Worm (Caenorhabditis elegans) whole organism, early embryonic: ENCODE measurements around the gene K09H11.4.

Experiments used
- B0310.2 ChIP-seq: sonication (generic microtip); optimal IDR thresholded peaks from 2 replicates; lab custom pipeline; 2016; ENCODE audit warnings: mild to moderate bottlenecking, missing genetic modification characterization, missing compliant biosample characterization
- F13C5.2 ChIP-seq: sonication (generic microtip); optimal IDR thresholded peaks from 2 replicates; lab custom pipeline; 2017; ENCODE audit warnings: mild to moderate bottlenecking, missing genetic modification characterization, inconsistent platforms, missing compliant biosample characterization
- aly-1 ChIP-seq: sonication (generic microtip); optimal IDR thresholded peaks from 2 replicates; lab custom pipeline; 2016; ENCODE audit warnings: missing genetic modification characterization, missing compliant biosample characterization
- ama-1 ChIP-seq: fragments of 150-350 bp; optimal IDR thresholded peaks from 2 replicates; lab custom pipeline; 2014
- ceh-13 ChIP-seq: fragments of 200-800 bp; sonication (Bioruptor generic); optimal IDR thresholded peaks from 2 replicates; lab custom pipeline; 2018; ENCODE audit warnings: mild to moderate bottlenecking, missing genetic modification characterization, missing compliant biosample characterization
- ceh-36 ChIP-seq: sonication (generic microtip); optimal IDR thresholded peaks from 2 replicates; lab custom pipeline; 2016; ENCODE audit warnings: missing genetic modification characterization, inconsistent platforms, missing compliant biosample characterization
- ets-7 ChIP-seq: sonication (generic microtip); optimal IDR thresholded peaks from 2 replicates; lab custom pipeline; 2016; ENCODE audit warnings: missing genotype, missing genetic modification characterization, missing compliant biosample characterization
- flt-1 ChIP-seq: fragments of 200-800 bp; sonication (Bioruptor generic); IDR thresholded peaks from 2 replicates; pipeline ENCODE4 v1.3.6; 2022; ENCODE audit warnings: missing genetic modification characterization, missing compliant biosample characterization
- hmbx-1 ChIP-seq: sonication (generic microtip); optimal IDR thresholded peaks from 2 replicates; lab custom pipeline; 2016; ENCODE audit warnings: mild to moderate bottlenecking, missing genetic modification characterization, missing compliant biosample characterization
- hmg-4 ChIP-seq: fragments of 200-800 bp; sonication (Bioruptor generic); optimal IDR thresholded peaks from 2 replicates; lab custom pipeline; 2018; ENCODE audit warnings: mild to moderate bottlenecking, missing genetic modification characterization, missing compliant biosample characterization
- hnd-1 ChIP-seq: sonication (generic microtip); optimal IDR thresholded peaks from 2 replicates; lab custom pipeline; 2016; ENCODE audit warnings: missing genetic modification characterization, missing compliant biosample characterization
- pes-1 ChIP-seq: fragments of 200-800 bp; sonication (Bioruptor generic); IDR thresholded peaks from 2 replicates; pipeline ENCODE4 v1.3.6; 2022; ENCODE audit warnings: missing genetic modification reagents, missing genetic modification characterization, missing compliant biosample characterization
- scrt-1 ChIP-seq: fragments of 200-800 bp; sonication (Bioruptor generic); IDR thresholded peaks from 2 replicates; pipeline ENCODE4 v1.3.6; 2022; ENCODE audit warnings: missing genetic modification characterization, missing compliant biosample characterization
- sea-1 ChIP-seq: fragments of 200-800 bp; sonication (Bioruptor generic); conservative IDR thresholded peaks from 2 replicates; pipeline ENCODE4 v1.3.6; 2022; ENCODE audit warnings: missing genetic modification characterization, missing compliant biosample characterization
- tbx-11 ChIP-seq: fragments of 200-800 bp; sonication (Bioruptor generic); IDR thresholded peaks from 2 replicates; pipeline ENCODE4 v1.3.6; 2022; ENCODE audit warnings: missing genetic modification characterization, missing compliant biosample characterization
- tbx-37 ChIP-seq: fragments of 200-800 bp; sonication (Bioruptor generic); conservative IDR thresholded peaks from 2 replicates; pipeline ENCODE4 v1.3.6; 2022; ENCODE audit warnings: missing genetic modification reagents, missing genetic modification characterization, missing compliant biosample characterization
- tra-4 ChIP-seq: sonication (generic microtip); optimal IDR thresholded peaks from 2 replicates; lab custom pipeline; 2017; ENCODE audit warnings: missing genetic modification characterization, missing compliant biosample characterization

K09H11.4 gene

ce11 chrV:5699835-5700441, 26.4 kb downstream of the K09H11.4 start, which contains the start of gene clec-1:
Gene clec-1, plus strand, starts transcription at chrV:5700154.
- no peak for TF ChIP-seq hmbx-1 (tag; lab: Kevin White, UChicago)
- no peak for TF ChIP-seq pes-1 (GFP tag; lab: Robert Waterston, UW)
- TF ChIP-seq B0310.2 (tag; lab: Kevin White, UChicago), result no peak
- no peak for TF ChIP-seq hmg-4 (GFP tag; lab: Kevin White, UChicago)
- TF ChIP-seq ets-7 (tag; lab: Kevin White, UChicago), result no peak
- TF ChIP-seq tra-4 (tag; lab: Kevin White, UChicago), result no peak
- TF ChIP-seq tbx-37, result no peak
- TF ChIP-seq F13C5.2 (tag; lab: Kevin White, UChicago), result no peak
- no peak for TF ChIP-seq tbx-11
- no peak for TF ChIP-seq scrt-1
- no peak for TF ChIP-seq hnd-1
- no peak for TF ChIP-seq ceh-36 (tag; lab: Kevin White, UChicago)
- TF ChIP-seq ama-1 (lab: Kevin White, UChicago), result no peak
- TF ChIP-seq ceh-13, result no peak
- TF ChIP-seq aly-1 (tag; lab: Kevin White, UChicago), result no peak
- TF ChIP-seq flt-1, result no peak

ce11 chrV:5697581-5697980, 28.8 kb downstream of the K09H11.4 start:
- TF ChIP-seq tra-4 (tag; lab: Kevin White, UChicago), result no peak
- no peak for TF ChIP-seq tbx-37
- TF ChIP-seq hnd-1, result no peak
- TF ChIP-seq ceh-13, result no peak
- TF ChIP-seq hmg-4 (GFP tag; lab: Kevin White, UChicago), result no peak

ce11 chrV:5696177-5696576, 30.2 kb downstream of the K09H11.4 start:
- TF ChIP-seq B0310.2 (tag; lab: Kevin White, UChicago) (no peak), F13C5.2 (tag; lab: Kevin White, UChicago) (no peak), tra-4 (tag; lab: Kevin White, UChicago) (no peak), ceh-13 (no peak), hmbx-1 (tag; lab: Kevin White, UChicago) (no peak), ama-1 (lab: Kevin White, UChicago) (no peak), flt-1 (no peak), pes-1 (GFP tag; lab: Robert Waterston, UW) (no peak), ets-7 (tag; lab: Kevin White, UChicago) (no peak), hnd-1 (no peak)

- TF ChIP-seq ama-1 (lab: Kevin White, UChicago) (no peak), tra-4 (tag; lab: Kevin White, UChicago) (no peak), hmg-4 (GFP tag; lab: Kevin White, UChicago) (no peak), F13C5.2 (tag; lab: Kevin White, UChicago) (no peak), sea-1 (no peak), ets-7 (tag; lab: Kevin White, UChicago) (no peak), aly-1 (tag; lab: Kevin White, UChicago) (no peak), flt-1 (no peak), hmbx-1 (tag; lab: Kevin White, UChicago) (no peak), tbx-37 (no peak), hnd-1 (no peak), tbx-11 (no peak), ceh-13 (no peak), B0310.2 (tag; lab: Kevin White, UChicago) (no peak), ceh-36 (tag; lab: Kevin White, UChicago) (no peak), pes-1 (GFP tag; lab: Robert Waterston, UW) (no peak), scrt-1 (no peak)
Observed at ce11 chrV:5695635-5696034, 30.7 kb downstream of the K09H11.4 start.

ce11 chrV:5693595-5693994, 32.8 kb downstream of the K09H11.4 start:
- TF ChIP-seq ets-7 (tag; lab: Kevin White, UChicago) (no peak), B0310.2 (tag; lab: Kevin White, UChicago) (no peak), scrt-1 (no peak), tbx-37 (no peak), hmg-4 (GFP tag; lab: Kevin White, UChicago) (no peak), hnd-1 (no peak)

- TF ChIP-seq flt-1, result no peak
- no peak for TF ChIP-seq tra-4 (tag; lab: Kevin White, UChicago)
- TF ChIP-seq aly-1 (tag; lab: Kevin White, UChicago), result no peak
- TF ChIP-seq hmg-4 (GFP tag; lab: Kevin White, UChicago), result no peak
- TF ChIP-seq scrt-1, result no peak
- TF ChIP-seq F13C5.2 (tag; lab: Kevin White, UChicago), result no peak
- TF ChIP-seq sea-1, result no peak
- TF ChIP-seq pes-1 (GFP tag; lab: Robert Waterston, UW), result no peak
- TF ChIP-seq hmbx-1 (tag; lab: Kevin White, UChicago), result no peak
- TF ChIP-seq tbx-11, result no peak
- TF ChIP-seq B0310.2 (tag; lab: Kevin White, UChicago), result no peak
- no peak for TF ChIP-seq ama-1 (lab: Kevin White, UChicago)
Observed at ce11 chrV:5691665-5692407, 34.5 kb downstream of the K09H11.4 start, which contains the start of gene F25B4.8. Gene F25B4.8, minus strand, starts transcription at chrV:5691715.

ce11 chrV:5687115-5687979, 39.0 kb downstream of the K09H11.4 start, which contains the start of gene F25B4.7:
Gene F25B4.7, minus strand, starts transcription at chrV:5687226.
- TF ChIP-seq aly-1 (tag; lab: Kevin White, UChicago) (no peak), hmbx-1 (tag; lab: Kevin White, UChicago) (no peak), hnd-1 (no peak), tbx-11 (no peak), pes-1 (GFP tag; lab: Robert Waterston, UW) (no peak), sea-1 (no peak), B0310.2 (tag; lab: Kevin White, UChicago) (no peak), ceh-13 (no peak), tra-4 (tag; lab: Kevin White, UChicago) (no peak), F13C5.2 (tag; lab: Kevin White, UChicago) (no peak), tbx-37 (no peak)
